Worm (Caenorhabditis elegans) whole organism, young adult: ENCODE data around the gene F42A9.6.

ENCODE experiments used
- F10E7.11 ChIP-seq: sonication (generic microtip); optimal IDR thresholded peaks from 2 replicates; lab custom pipeline; 2017; ENCODE audit warnings: mild to moderate bottlenecking, missing genetic modification characterization, moderate library complexity, missing compliant biosample characterization
- F22D6.2 ChIP-seq: sonication (generic microtip); optimal IDR thresholded peaks from 2 replicates; lab custom pipeline; 2016; ENCODE audit warnings: mild to moderate bottlenecking, missing genetic modification characterization, missing compliant biosample characterization
- F33H1.4 ChIP-seq: fragments of 200-800 bp; sonication (Bioruptor generic); IDR thresholded peaks from 2 replicates; pipeline ENCODE4 v1.3.6; 2022; ENCODE audit warnings: missing genetic modification reagents, missing genetic modification characterization, missing compliant biosample characterization
- ama-1 ChIP-seq, 3 experiments: fragments of 150-350 bp in 1 of 3; sonication (generic microtip) in 2 of 3; optimal IDR thresholded peaks; 2 replicates each; lab custom pipeline; 2014 to 2018; ENCODE audit warnings: missing biosample characterization in 2 of 3, missing genetic modification characterization in 2 of 3, missing genetic modification reagents in 2 of 3
- ceh-100 ChIP-seq: fragments of 200-800 bp; sonication (Bioruptor generic); IDR thresholded peaks from 2 replicates; pipeline ENCODE4 v1.3.6; 2022; ENCODE audit warnings: missing genetic modification reagents, missing genetic modification characterization, missing compliant biosample characterization
- ceh-27 ChIP-seq: fragments of 200-800 bp; sonication (Bioruptor generic); optimal IDR thresholded peaks from 2 replicates; lab custom pipeline; 2018; ENCODE audit warnings: mild to moderate bottlenecking, missing genetic modification characterization, moderate library complexity, missing compliant biosample characterization
- dpl-1 ChIP-seq: fragments of 150-350 bp; optimal IDR thresholded peaks from 2 replicates; lab custom pipeline; 2014; ENCODE audit warnings: missing biosample characterization, missing genetic modification reagents, missing genetic modification characterization
- fkh-3 ChIP-seq: sonication (generic microtip); optimal IDR thresholded peaks from 2 replicates; lab custom pipeline; 2016; ENCODE audit warnings: mild to moderate bottlenecking, missing genetic modification characterization, missing compliant biosample characterization
- him-1 ChIP-seq: sonication (generic microtip); optimal IDR thresholded peaks from 2 replicates; lab custom pipeline; 2016; ENCODE audit warnings: missing genotype, missing genetic modification reagents, missing genetic modification characterization, missing compliant biosample characterization
- lin-26 ChIP-seq: fragments of 200-800 bp; sonication (Bioruptor generic); IDR thresholded peaks from 2 replicates; pipeline ENCODE4 v1.3.6; 2022; ENCODE audit warnings: missing genetic modification reagents, missing genetic modification characterization, missing compliant biosample characterization
- pha-4 ChIP-seq: fragments of 150-350 bp; sonication (generic microtip); optimal IDR thresholded peaks from 2 replicates; lab custom pipeline; 2014; ENCODE audit warnings: missing biosample characterization, missing genetic modification reagents, missing genetic modification characterization
- rpc-1 ChIP-seq, 2 experiments: fragments of 150-350 bp in 1 of 2; sonication (generic microtip) in 1 of 2; optimal IDR thresholded peaks; 2 replicates each; lab custom pipeline; 2014 to 2018; ENCODE audit warnings: missing biosample characterization in 1 of 2, missing genetic modification characterization in 1 of 2, missing genetic modification reagents in 1 of 2, missing genotype in 1 of 2
- snpc-4 ChIP-seq, 5 experiments: fragments of 150-350 bp in 1 of 5; sonication (generic microtip) in 4 of 5; optimal IDR thresholded peaks; 2 replicates each; lab custom pipeline; 2014 to 2018; ENCODE audit warnings: missing genetic modification characterization in 5 of 5, missing biosample characterization in 3 of 5, antibody characterized with exemption in 2 of 5, mild to moderate bottlenecking in 2 of 5, missing compliant biosample characterization in 2 of 5, missing genotype in 2 of 5, moderate library complexity in 2 of 5, missing genetic modification reagents in 1 of 5
- ztf-25 ChIP-seq: fragments of 200-800 bp; sonication (Bioruptor generic); IDR thresholded peaks from 2 replicates; pipeline ENCODE4 v1.3.6; 2022; ENCODE audit warnings: missing genetic modification reagents, missing genetic modification characterization, missing compliant biosample characterization

ce11 chrIV:8587605-8588004, 21.4 kb upstream of the F42A9.6 start:
- TF ChIP-seq ceh-100 (GFP tag; lab: Robert Waterston, UW) (no peak), snpc-4 (GFP tag; optimal IDR thresholded peaks at IDR 0.05; lab: Kevin White, UChicago) (no peak), snpc-4 (tag; optimal IDR thresholded peaks at IDR 0.05; lab: Kevin White, UChicago) (no peak), F22D6.2 (tag; lab: Kevin White, UChicago) (no peak), ceh-27 (GFP tag; lab: Kevin White, UChicago) (no peak), fkh-3 (tag; lab: Kevin White, UChicago) (no peak), lin-26 (no peak), ztf-25 (GFP tag; lab: Robert Waterston, UW) (no peak), F10E7.11 (tag; lab: Kevin White, UChicago) (no peak), him-1 (tag; lab: Kevin White, UChicago) (no peak), dpl-1 (GFP tag; lab: Kevin White, UChicago) (no peak), pha-4 (no peak), ama-1 (optimal IDR thresholded peaks at IDR 0.05; lab: Kevin White, UChicago) (no peak), ama-1 (GFP tag; optimal IDR thresholded peaks at IDR 0.05; lab: Kevin White, UChicago) (no peak), F33H1.4 (no peak), rpc-1 (optimal IDR thresholded peaks at IDR 0.05; lab: Kevin White, UChicago) (no peak), rpc-1 (tag; optimal IDR thresholded peaks at IDR 0.05; lab: Kevin White, UChicago) (no peak)
